Fruit fly (Drosophila melanogaster): ENCODE results near the gene Galphaf.

Gene Galphaf

DNA sequence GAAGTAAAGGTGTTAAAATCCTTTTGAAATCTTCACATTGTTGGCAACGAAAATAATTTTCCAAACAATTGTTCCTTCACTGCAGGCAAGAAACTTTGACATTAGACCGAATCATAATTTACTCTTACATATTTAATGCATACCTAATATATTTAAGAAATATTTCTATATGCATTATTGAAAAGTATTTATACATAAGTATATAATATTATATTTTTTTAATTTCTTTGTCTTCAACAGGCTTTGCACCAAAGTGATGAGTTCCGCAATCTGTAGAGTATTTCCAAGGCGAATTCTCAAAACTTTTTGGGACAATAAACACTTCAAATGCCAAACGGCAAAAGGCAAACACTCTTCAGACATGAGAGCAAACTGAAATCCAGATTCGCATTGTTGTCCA, 29.3 kb upstream of the Galphaf start (continued):
- no peak for TF ChIP-seq CG2875 (GFP tag; optimal IDR thresholded peaks at IDR 0.05)
- 0 out of 3 replicates have a peak, but pooled peaks have one; percentile 28 for TF ChIP-seq B-H1 (GFP tag; IDR thresholded peaks at IDR 0.05)
- peak in 1 of 2 experiments; percentile 6 for TF ChIP-seq dpn (GFP tag; optimal IDR thresholded peaks at IDR 0.05)
- no peak for TF ChIP-seq al (GFP tag; IDR thresholded peaks at IDR 0.05)
- TF ChIP-seq CG11456 (GFP tag; IDR thresholded peaks at IDR 0.05) = no peak
- no peak for TF ChIP-seq dm (GFP tag; optimal IDR thresholded peaks at IDR 0.05)
- TF ChIP-seq Atf-2 (GFP tag; optimal IDR thresholded peaks at IDR 0.05) = no peak
- TF ChIP-seq CG11560 (tag; IDR thresholded peaks at IDR 0.05) = no peak
- TF ChIP-seq lmd (GFP tag; IDR thresholded peaks at IDR 0.05) = 0 out of 2 replicates have a peak, but pooled peaks have one; percentile 29
- no peak for TF ChIP-seq Gsc (GFP tag; IDR thresholded peaks at IDR 0.05)
- TF ChIP-seq CG4424 (GFP tag; optimal IDR thresholded peaks at IDR 0.05) = peak; percentile 24
- TF ChIP-seq gcm2 (GFP tag; optimal IDR thresholded peaks at IDR 0.05) = no peak
- no peak for TF ChIP-seq fd102C (GFP tag; optimal IDR thresholded peaks at IDR 0.05)
- TF ChIP-seq dati (GFP tag; IDR thresholded peaks at IDR 0.05) = no peak
- no peak for TF ChIP-seq scrt (GFP tag; optimal IDR thresholded peaks at IDR 0.05)
- TF ChIP-seq CG7357 (GFP tag; IDR thresholded peaks at IDR 0.05) = no peak
- no peak for TF ChIP-seq CG33213 (GFP tag; optimal IDR thresholded peaks at IDR 0.05)
- TF ChIP-seq CG7786 (GFP tag; optimal IDR thresholded peaks at IDR 0.05) = no peak
- no peak for TF ChIP-seq CG4328 (GFP tag; optimal IDR thresholded peaks at IDR 0.05)
- no peak for TF ChIP-seq H15 (GFP tag; IDR thresholded peaks at IDR 0.05)
- TF ChIP-seq CG2678 (tag; optimal IDR thresholded peaks at IDR 0.05) = peak; percentile 67
- no peak for TF ChIP-seq CG6654 (GFP tag; optimal IDR thresholded peaks at IDR 0.05)
- peak; percentile 75 for TF ChIP-seq Sox102F (GFP tag; optimal IDR thresholded peaks at IDR 0.05)
- peak; percentile 19 for TF ChIP-seq CG3407 (GFP tag; optimal IDR thresholded peaks at IDR 0.05)
- TF ChIP-seq Awh (GFP tag; IDR thresholded peaks at IDR 0.05) = peak; percentile 55; the same call in 1 of the 2 replicates
- TF ChIP-seq hb (GFP tag; IDR thresholded peaks at IDR 0.05; ENCODE audit: partially characterized antibody) = no peak
- TF ChIP-seq Doc3 (GFP tag; IDR thresholded peaks at IDR 0.05; ENCODE audit: partially characterized antibody) = no peak
- TF ChIP-seq pros (GFP tag; optimal IDR thresholded peaks at IDR 0.05) = no peak
- no peak for TF ChIP-seq bab2 (GFP tag; optimal IDR thresholded peaks at IDR 0.05)
- peak in 1 of 2 experiments; percentile 72 for TF ChIP-seq Hr51 (GFP tag; optimal IDR thresholded peaks at IDR 0.05)
- no peak for TF ChIP-seq sr (GFP tag; IDR thresholded peaks at IDR 0.05)
- TF ChIP-seq CG34224 (GFP tag; IDR thresholded peaks at IDR 0.05; ENCODE audit: partially characterized antibody) = no peak
- TF ChIP-seq Elba2 (GFP tag; optimal IDR thresholded peaks at IDR 0.05) = no peak
- no peak for TF ChIP-seq Dref (GFP tag; IDR thresholded peaks at IDR 0.05)
- no peak for TF ChIP-seq corto (GFP tag; optimal IDR thresholded peaks at IDR 0.05)
- no peak for TF ChIP-seq CG8290 (GFP tag; optimal IDR thresholded peaks at IDR 0.05)
- TF ChIP-seq CG8290 (tag; optimal IDR thresholded peaks at IDR 0.05) = no peak
- 0 out of 3 replicates have a peak, but pooled peaks have one; percentile 33 for TF ChIP-seq dysf (GFP tag; IDR thresholded peaks at IDR 0.05)
- no peak for TF ChIP-seq CG13287 (GFP tag; IDR thresholded peaks at IDR 0.05; ENCODE audit: partially characterized antibody)
- no peak for TF ChIP-seq Dip3 (GFP tag; optimal IDR thresholded peaks at IDR 0.05)
- TF ChIP-seq CG15011 (GFP tag; optimal IDR thresholded peaks at IDR 0.05) = no peak
- no peak for TF ChIP-seq CG4707 (GFP tag; optimal IDR thresholded peaks at IDR 0.05)
- no peak for TF ChIP-seq tio (GFP tag; optimal IDR thresholded peaks at IDR 0.05)
- TF ChIP-seq B-H2 (GFP tag; optimal IDR thresholded peaks at IDR 0.05) = no peak
- no peak for TF ChIP-seq CG12299 (tag; optimal IDR thresholded peaks at IDR 0.05)
- no peak for TF ChIP-seq ATbp (GFP tag; optimal IDR thresholded peaks at IDR 0.05)
- no peak for TF ChIP-seq CG1647 (GFP tag; optimal IDR thresholded peaks at IDR 0.05)
- TF ChIP-seq CG8388 (GFP tag; optimal IDR thresholded peaks at IDR 0.05) = peak; percentile 48
- no peak for TF ChIP-seq insv (GFP tag; optimal IDR thresholded peaks at IDR 0.05)
- peak; percentile 69 for TF ChIP-seq gem (tag; optimal IDR thresholded peaks at IDR 0.05)
- peak; percentile 3 for TF ChIP-seq lab (GFP tag; optimal IDR thresholded peaks at IDR 0.05)

Data from whole organism, embryonic.